Worm (Caenorhabditis elegans): ENCODE results near the gene Y38F1A.2.

Gene Y38F1A.2

DNA sequence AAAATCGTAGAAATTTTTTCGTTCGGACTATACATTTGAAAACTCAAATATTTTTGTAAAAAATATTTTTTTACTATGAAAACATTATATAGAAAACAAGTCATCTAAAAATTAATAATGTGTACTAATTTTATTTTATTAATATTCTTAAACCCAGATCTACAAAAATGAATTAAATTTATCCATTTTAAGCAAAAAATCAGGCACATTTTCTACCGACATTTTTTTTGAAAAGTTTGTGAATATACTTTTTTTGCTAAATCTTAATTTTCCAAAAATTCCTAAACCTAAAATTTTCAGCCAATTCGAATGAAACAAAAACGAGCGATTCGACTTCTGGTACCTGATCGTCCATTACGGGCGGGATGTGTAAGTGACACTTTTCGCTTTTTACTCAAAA, 15.0 kb upstream of the Y38F1A.2 start, which contains the start of gene arrd-10:
arrd-10 (plus strand) TSS at position 301 of the 400 bp plus-strand sequence.
- no peak for TF ChIP-seq snpc-4 (tag; optimal IDR thresholded peaks at IDR 0.05)
- no peak for TF ChIP-seq vab-7 (GFP tag; IDR thresholded peaks at IDR 0.05)
- TF ChIP-seq rbr-2 (tag; optimal IDR thresholded peaks at IDR 0.05) = no peak
- TF ChIP-seq dmd-9 (GFP tag; IDR thresholded peaks at IDR 0.05) = no peak
- no peak for TF ChIP-seq Y5F2A.4 (GFP tag; optimal IDR thresholded peaks at IDR 0.05)
- no peak for TF ChIP-seq snpc-1.2 (GFP tag; IDR thresholded peaks at IDR 0.05)
- TF ChIP-seq Y75B8A.6 (GFP tag; IDR thresholded peaks at IDR 0.05) = no peak
- TF ChIP-seq pqm-1 (tag; optimal IDR thresholded peaks at IDR 0.05) = no peak
- TF ChIP-seq dmd-8 (GFP tag; IDR thresholded peaks at IDR 0.05) = no peak
- TF ChIP-seq zfp-3 (GFP tag; conservative IDR thresholded peaks at IDR 0.05) = no peak
- TF ChIP-seq lir-3 (tag; optimal IDR thresholded peaks at IDR 0.05) = no peak
- TF ChIP-seq T20F7.1 (GFP tag; optimal IDR thresholded peaks at IDR 0.05) = no peak
- no peak for TF ChIP-seq hlh-11 (tag; optimal IDR thresholded peaks at IDR 0.05)

DNA sequence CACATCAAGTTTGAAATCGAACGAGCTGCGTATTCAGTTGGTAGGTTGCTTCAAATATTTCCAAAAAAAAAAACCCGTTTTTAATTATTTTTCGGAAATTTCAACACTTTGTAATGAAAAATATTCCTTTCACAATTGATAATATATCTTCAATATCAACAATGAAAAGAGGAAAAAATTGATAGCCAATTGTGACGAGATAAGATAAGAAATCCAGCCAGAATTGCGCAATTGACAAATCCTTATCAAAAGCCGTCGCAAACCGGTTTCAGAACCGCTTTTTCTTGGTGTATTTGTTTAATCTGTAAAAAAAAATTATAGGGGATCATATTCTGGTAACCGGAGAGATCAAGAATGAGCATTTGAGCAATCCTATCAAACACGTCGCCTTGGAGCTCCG, 12.3 kb upstream of the Y38F1A.2 start:
- no peak for TF ChIP-seq lin-38 (GFP tag; IDR thresholded peaks at IDR 0.05)
- peak; percentile 22 for TF ChIP-seq nhr-28 (tag; optimal IDR thresholded peaks at IDR 0.05)
- TF ChIP-seq daf-19 (GFP tag; conservative IDR thresholded peaks at IDR 0.05) = no peak
- no peak for TF ChIP-seq dpl-1 (GFP tag; optimal IDR thresholded peaks at IDR 0.05)

DNA sequence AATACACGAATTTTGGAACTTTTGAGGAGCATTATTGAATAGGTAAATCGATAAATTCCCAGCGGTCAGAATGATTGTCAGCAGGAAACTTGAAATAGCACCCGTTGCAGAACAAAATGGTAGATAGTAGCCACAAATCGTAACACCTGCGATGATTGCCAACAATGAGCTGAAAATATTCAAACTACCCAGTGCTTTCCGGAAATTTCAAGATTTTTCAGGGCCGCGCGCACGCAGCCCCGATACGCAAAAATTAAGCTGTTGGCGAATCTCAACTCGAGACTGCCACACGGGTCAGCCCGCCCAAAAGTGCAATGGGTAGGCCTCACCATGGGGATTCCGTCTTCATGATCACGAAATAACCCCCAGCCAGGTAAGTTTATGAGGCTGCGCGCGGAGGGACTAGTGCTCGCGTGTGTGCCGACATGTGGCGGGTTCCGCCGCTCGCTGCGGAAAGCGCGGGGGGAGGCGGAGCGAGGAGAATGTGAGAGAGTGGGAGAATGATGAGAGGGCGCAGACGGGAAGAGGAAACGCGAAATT, 10.1 kb upstream of the Y38F1A.2 start:
- TF ChIP-seq unc-62 (GFP tag; optimal IDR thresholded peaks at IDR 0.05 in 1 of 2) (peak in 1 of 2 experiments; percentile 94), unc-62 (tag; optimal IDR thresholded peaks at IDR 0.05) (no peak), daf-16 (GFP tag; optimal IDR thresholded peaks at IDR 0.05) (peak; percentile 88 to 91), daf-16 (tag; optimal IDR thresholded peaks at IDR 0.05) (peak; percentile 86), pqm-1 (tag; optimal IDR thresholded peaks at IDR 0.05) (peak; percentile 24), hlh-30 (tag; optimal IDR thresholded peaks at IDR 0.05; ENCODE audit: insufficient read depth) (peak; percentile 93), T20F7.1 (GFP tag; optimal IDR thresholded peaks at IDR 0.05) (no peak), madf-9 (GFP tag; conservative IDR thresholded peaks at IDR 0.05) (peak; percentile 98), ces-1 (GFP tag; optimal IDR thresholded peaks at IDR 0.05) (peak; percentile 4), dpl-1 (GFP tag; optimal IDR thresholded peaks at IDR 0.05) (peak; percentile 72), mxl-2 (GFP tag; conservative IDR thresholded peaks at IDR 0.05) (peak; percentile 58; the same call in 1 of the 2 replicates), F10B5.3 (tag; optimal IDR thresholded peaks at IDR 0.05) (peak; percentile 88), pha-4 (GFP tag; IDR thresholded peaks at IDR 0.05) (peak; percentile 95), pha-4 (tag; optimal IDR thresholded peaks at IDR 0.05) (no peak), nhr-76 (tag; optimal IDR thresholded peaks at IDR 0.05) (no peak), egl-27 (tag; optimal IDR thresholded peaks at IDR 0.05) (no peak), skn-1 (tag; optimal IDR thresholded peaks at IDR 0.05) (no peak), daf-8 (GFP tag; IDR thresholded peaks at IDR 0.05) (peak; percentile 79; the same call in 1 of the 2 replicates), jun-1 (tag; optimal IDR thresholded peaks at IDR 0.05) (peak; percentile 73), lin-38 (GFP tag; IDR thresholded peaks at IDR 0.05) (peak; percentile 88), arid-1 (GFP tag; conservative IDR thresholded peaks at IDR 0.05) (peak; percentile 86), R02D3.7 (tag; optimal IDR thresholded peaks at IDR 0.05) (no peak), F49E8.2 (tag; optimal IDR thresholded peaks at IDR 0.05; ENCODE audit: borderline replicate concordance) (peak; percentile 94), nhr-237 (tag; optimal IDR thresholded peaks at IDR 0.05) (peak; percentile 31), mdt-29 (GFP tag; IDR thresholded peaks at IDR 0.05) (peak; percentile 96), ceh-62 (tag; optimal IDR thresholded peaks at IDR 0.05) (no peak), Y75B8A.6 (GFP tag; IDR thresholded peaks at IDR 0.05) (peak; percentile 80; the same call in 1 of the 2 replicates), snpc-4 (tag; optimal IDR thresholded peaks at IDR 0.05) (peak; percentile 97), ztf-11 (tag; optimal IDR thresholded peaks at IDR 0.05) (no peak), rbr-2 (tag; optimal IDR thresholded peaks at IDR 0.05) (peak; percentile 88), fkh-10 (GFP tag; optimal IDR thresholded peaks at IDR 0.05) (no peak), zfp-2 (tag; optimal IDR thresholded peaks at IDR 0.05) (peak; percentile 83), duxl-1 (tag; optimal IDR thresholded peaks at IDR 0.05; ENCODE audit: poor library complexity) (peak; percentile 91), lin-29 (GFP tag; IDR thresholded peaks at IDR 0.05) (peak; percentile 68; the same call in 1 of the 2 replicates), lin-15B (tag; optimal IDR thresholded peaks at IDR 0.05) (peak; percentile 2), spr-3 (GFP tag; optimal IDR thresholded peaks at IDR 0.05) (peak; percentile 95), ama-1 (optimal IDR thresholded peaks at IDR 0.05) (peak; percentile 100), F44E2.7 (GFP tag; IDR thresholded peaks at IDR 0.05) (peak; percentile 84)
